Worm (Caenorhabditis elegans) whole organism, L1 larva: ENCODE measurements around the gene his-73.

Experiments used
- C16A3.4 ChIP-seq: fragments of 150-350 bp; optimal IDR thresholded peaks from 2 replicates; lab custom pipeline; 2014; ENCODE audit warnings: missing biosample characterization, missing genetic modification characterization
- C34B4.2 ChIP-seq: sonication (generic microtip); optimal IDR thresholded peaks from 2 replicates; lab custom pipeline; 2017; ENCODE audit warnings: mild to moderate bottlenecking, missing genetic modification characterization, missing compliant biosample characterization
- aha-1 ChIP-seq: fragments of 150-350 bp; optimal IDR thresholded peaks from 2 replicates; lab custom pipeline; 2014; ENCODE audit warnings: missing biosample characterization, missing genetic modification characterization
- ama-1 ChIP-seq: fragments of 150-350 bp; optimal IDR thresholded peaks from 2 replicates; lab custom pipeline; 2014
- blmp-1 ChIP-seq: fragments of 150-350 bp; optimal IDR thresholded peaks from 2 replicates; lab custom pipeline; 2014; ENCODE audit warnings: missing biosample characterization, missing genetic modification characterization
- ceh-82 ChIP-seq, 3 experiments: fragments of 150-350 bp in 1 of 3; sonication (generic microtip) in 2 of 3; optimal IDR thresholded peaks; 2 replicates each; lab custom pipeline; 2014 to 2017; ENCODE audit warnings: missing biosample characterization in 3 of 3, missing genetic modification characterization in 3 of 3
- ces-1 ChIP-seq: fragments of 150-350 bp; optimal IDR thresholded peaks from 2 replicates; lab custom pipeline; 2014; ENCODE audit warnings: missing biosample characterization, missing genetic modification reagents, missing genetic modification characterization
- dpl-1 ChIP-seq, 3 experiments: fragments of 150-350 bp in 2 of 3; sonication (generic microtip) in 1 of 3; optimal IDR thresholded peaks; 2 replicates each; lab custom pipeline; 2014 to 2017; ENCODE audit warnings: missing biosample characterization in 3 of 3, missing genetic modification characterization in 3 of 3, missing genetic modification reagents in 3 of 3
- dsc-1 ChIP-seq: sonication (generic microtip); optimal IDR thresholded peaks from 2 replicates; lab custom pipeline; 2016; ENCODE audit warnings: mild to moderate bottlenecking, missing genetic modification characterization, missing compliant biosample characterization
- efl-1 ChIP-seq, 4 experiments: fragments of 150-350 bp; optimal IDR thresholded peaks in 3 of 4; peaks in 1 of 4; 1 replicate in 1 of 4; 2 replicates in 3 of 4; lab custom pipeline; 2014; ENCODE audit warnings: missing biosample characterization in 2 of 4, missing genetic modification characterization in 2 of 4, missing genetic modification reagents in 2 of 4
- egl-13 ChIP-seq: sonication (generic microtip); optimal IDR thresholded peaks from 2 replicates; lab custom pipeline; 2016; ENCODE audit warnings: missing genotype, missing genetic modification reagents, missing genetic modification characterization, missing compliant biosample characterization
- egl-27 ChIP-seq, 2 experiments: fragments of 150-350 bp in 1 of 2; sonication (generic microtip); optimal IDR thresholded peaks; 3 replicates each; lab custom pipeline; 2017 to 2018; ENCODE audit warnings: missing biosample characterization in 2 of 2, missing genetic modification characterization in 2 of 2, missing genetic modification reagents in 2 of 2
- fkh-10 ChIP-seq: sonication (generic microtip); optimal IDR thresholded peaks from 2 replicates; lab custom pipeline; 2017; ENCODE audit warnings: missing biosample characterization, missing genetic modification reagents, missing genetic modification characterization
- fos-1 ChIP-seq: fragments of 150-350 bp; optimal IDR thresholded peaks from 2 replicates; lab custom pipeline; 2014; ENCODE audit warnings: missing biosample characterization, missing genetic modification characterization
- grh-1 ChIP-seq: fragments of 200-800 bp; sonication (Bioruptor generic); IDR thresholded peaks from 2 replicates; pipeline ENCODE4 v1.3.6; 2022; ENCODE audit warnings: missing genetic modification reagents, missing genetic modification characterization, missing compliant biosample characterization
- hlh-17 ChIP-seq: fragments of 200-800 bp; sonication (Bioruptor generic); optimal IDR thresholded peaks from 2 replicates; lab custom pipeline; 2018; ENCODE audit warnings: missing genetic modification characterization, mild to moderate bottlenecking, missing compliant biosample characterization, moderate library complexity, borderline replicate concordance
- irx-1 ChIP-seq: sonication (generic microtip); optimal IDR thresholded peaks from 2 replicates; lab custom pipeline; 2016; ENCODE audit warnings: missing genetic modification characterization, missing compliant biosample characterization
- isw-1 ChIP-seq: fragments of 200-800 bp; sonication (Bioruptor generic); IDR thresholded peaks from 2 replicates; pipeline ENCODE4 v1.3.6; 2022; ENCODE audit warnings: missing genetic modification characterization, missing compliant biosample characterization
- lin-14 ChIP-seq: fragments of 200-800 bp; sonication (Bioruptor generic); optimal IDR thresholded peaks from 2 replicates; lab custom pipeline; 2018; ENCODE audit warnings: mild to moderate bottlenecking, missing genetic modification characterization, moderate library complexity, missing compliant biosample characterization
- lin-35 ChIP-seq, 2 experiments: fragments of 150-350 bp; optimal IDR thresholded peaks; 2 replicates each; lab custom pipeline; 2014; ENCODE audit warnings: missing biosample characterization in 2 of 2, missing genetic modification characterization in 2 of 2, missing genetic modification reagents in 2 of 2
- lir-3 ChIP-seq: sonication (generic microtip); optimal IDR thresholded peaks from 2 replicates; lab custom pipeline; 2016; ENCODE audit warnings: mild to moderate bottlenecking, missing genetic modification characterization, moderate library complexity, missing compliant biosample characterization; ENCODE audit not compliant: poor library complexity
- mdl-1 ChIP-seq, 2 experiments: fragments of 150-350 bp; optimal IDR thresholded peaks; 2 replicates each; lab custom pipeline; 2014 to 2017; ENCODE audit warnings: missing biosample characterization in 2 of 2, missing genetic modification characterization in 2 of 2, inconsistent platforms in 1 of 2
- mep-1 ChIP-seq: fragments of 150-350 bp; optimal IDR thresholded peaks from 2 replicates; lab custom pipeline; 2014; ENCODE audit warnings: missing biosample characterization, missing genetic modification characterization
- nhr-12 ChIP-seq: sonication (generic microtip); optimal IDR thresholded peaks from 2 replicates; lab custom pipeline; 2017; ENCODE audit warnings: missing biosample characterization, missing genetic modification characterization
- nhr-19 ChIP-seq: fragments of 200-800 bp; sonication (Bioruptor generic); conservative IDR thresholded peaks from 2 replicates; pipeline ENCODE4 v1.3.6; 2022; ENCODE audit warnings: missing genetic modification characterization, missing compliant biosample characterization
- nhr-71 ChIP-seq: sonication (generic microtip); optimal IDR thresholded peaks from 2 replicates; lab custom pipeline; 2016; ENCODE audit warnings: mild to moderate bottlenecking, missing genetic modification characterization, moderate library complexity, missing compliant biosample characterization
- nhr-76 ChIP-seq: sonication (generic microtip); optimal IDR thresholded peaks from 2 replicates; lab custom pipeline; 2017; ENCODE audit warnings: missing biosample characterization, missing genetic modification characterization
- nhr-84 ChIP-seq: sonication (generic microtip); optimal IDR thresholded peaks from 2 replicates; lab custom pipeline; 2017; ENCODE audit warnings: missing biosample characterization, missing genetic modification characterization
- nhr-90 ChIP-seq: sonication (generic microtip); optimal IDR thresholded peaks from 2 replicates; lab custom pipeline; 2016; ENCODE audit warnings: mild to moderate bottlenecking, missing genetic modification characterization, missing compliant biosample characterization; ENCODE audit not compliant: poor library complexity
- pqm-1 ChIP-seq: sonication (generic microtip); optimal IDR thresholded peaks from 3 replicates; lab custom pipeline; 2017; ENCODE audit warnings: missing biosample characterization, missing genetic modification characterization
- skn-1 ChIP-seq: fragments of 150-350 bp; optimal IDR thresholded peaks from 2 replicates; lab custom pipeline; 2014; ENCODE audit warnings: missing biosample characterization, missing genetic modification characterization
- snpc-4 ChIP-seq: fragments of 150-350 bp; optimal IDR thresholded peaks from 2 replicates; lab custom pipeline; 2014; ENCODE audit warnings: missing biosample characterization, missing genetic modification characterization
- tlp-1 ChIP-seq: fragments of 150-350 bp; optimal IDR thresholded peaks from 2 replicates; lab custom pipeline; 2014; ENCODE audit warnings: missing biosample characterization, missing genetic modification characterization
- unc-130 ChIP-seq: fragments of 150-350 bp; optimal IDR thresholded peaks from 2 replicates; lab custom pipeline; 2017; ENCODE audit warnings: missing biosample characterization, missing genetic modification characterization, inconsistent platforms
- unc-30 ChIP-seq: sonication (generic microtip); optimal IDR thresholded peaks from 2 replicates; lab custom pipeline; 2017; ENCODE audit warnings: missing biosample characterization, missing genetic modification characterization
- unc-62 ChIP-seq: fragments of 150-350 bp; optimal IDR thresholded peaks from 2 replicates; lab custom pipeline; 2014; ENCODE audit warnings: missing biosample characterization, missing genetic modification reagents, missing genetic modification characterization
- vab-15 ChIP-seq: sonication (generic microtip); optimal IDR thresholded peaks from 2 replicates; lab custom pipeline; 2017; ENCODE audit warnings: missing genotype, mild to moderate bottlenecking, missing genetic modification characterization, missing compliant biosample characterization
- xbp-1 ChIP-seq: sonication (generic microtip); optimal IDR thresholded peaks from 2 replicates; lab custom pipeline; 2016; ENCODE audit warnings: missing genetic modification characterization, missing compliant biosample characterization
- zag-1 ChIP-seq: fragments of 150-350 bp; optimal IDR thresholded peaks from 2 replicates; lab custom pipeline; 2014; ENCODE audit warnings: missing biosample characterization, missing genetic modification characterization
- ztf-11 ChIP-seq, 2 experiments: sonication (generic microtip); optimal IDR thresholded peaks; 2 replicates each; lab custom pipeline; 2016 to 2017; ENCODE audit warnings: missing genetic modification characterization in 2 of 2, missing biosample characterization in 1 of 2, missing compliant biosample characterization in 1 of 2

The his-73 gene

DNA sequence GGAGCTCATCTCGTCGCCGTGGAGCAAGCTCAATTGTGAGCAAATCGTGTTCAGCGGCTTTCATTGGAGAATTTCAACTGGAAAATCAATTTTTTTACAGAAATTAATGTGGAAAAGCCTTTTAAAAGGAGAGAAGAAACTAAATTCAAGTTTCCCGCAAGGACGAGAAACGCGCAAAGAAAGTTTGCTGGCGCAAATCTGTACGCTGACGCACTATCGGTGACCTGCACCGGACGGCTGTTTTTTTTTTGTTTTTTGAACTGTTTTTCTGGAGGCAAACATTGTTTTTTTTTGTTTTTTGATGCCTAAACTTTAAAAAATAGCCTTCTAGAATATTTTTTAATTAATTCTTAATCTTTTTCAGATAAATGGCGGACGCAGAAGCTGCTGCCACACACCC lies 26.5 kb upstream of the his-73 start, which contains the start of the genes hpr-17 and F32A11.1 (continued):
- no peak for TF ChIP-seq vab-15
- no peak for TF ChIP-seq hlh-17
- TF ChIP-seq mdl-1 (tag; optimal IDR thresholded peaks at IDR 0.05; lab: Kevin White, UChicago), result peak in 1 of 2 experiments; percentile 74
- peak; percentile 78 to 92 (median 88) for TF ChIP-seq ceh-82 (tag; optimal IDR thresholded peaks at IDR 0.05; lab: Kevin White, UChicago)
- TF ChIP-seq snpc-4 (tag; lab: Kevin White, UChicago), result peak; percentile 90
- peak; percentile 98 to 99 for TF ChIP-seq efl-1 (optimal IDR thresholded peaks at IDR 0.05; lab: Kevin White, UChicago)
- peak; percentile 99 to 100 for TF ChIP-seq efl-1 (GFP tag; optimal IDR thresholded peaks at IDR 0.05 in 1 of 2; lab: Kevin White, UChicago)
- peak; percentile 92 for TF ChIP-seq nhr-71 (tag; lab: Kevin White, UChicago)
- TF ChIP-seq fos-1, result peak; percentile 78
- TF ChIP-seq lir-3, result peak; percentile 77
- TF ChIP-seq ces-1 (GFP tag; lab: Kevin White, UChicago), result no peak
- TF ChIP-seq zag-1 (tag; lab: Kevin White, UChicago), result no peak
- TF ChIP-seq nhr-84 (tag; lab: Kevin White, UChicago), result no peak
- peak; percentile 99 for TF ChIP-seq lin-35 (GFP tag; optimal IDR thresholded peaks at IDR 0.05; lab: Kevin White, UChicago)
- TF ChIP-seq nhr-12 (tag; lab: Kevin White, UChicago), result no peak
- peak; percentile 49 for TF ChIP-seq egl-13
- TF ChIP-seq unc-130 (tag; lab: Kevin White, UChicago), result peak; percentile 78
- TF ChIP-seq tlp-1 (tag; lab: Kevin White, UChicago), result no peak
- peak; percentile 90 for TF ChIP-seq grh-1 (GFP tag; lab: Robert Waterston, UW)
- peak; percentile 88 for TF ChIP-seq nhr-90 (tag; lab: Kevin White, UChicago)
- TF ChIP-seq isw-1 (GFP tag; lab: Robert Waterston, UW), result peak; percentile 88
- TF ChIP-seq aha-1 (tag; lab: Kevin White, UChicago), result peak; percentile 27
- TF ChIP-seq nhr-19 (GFP tag; lab: Robert Waterston, UW), result peak; percentile 92
- TF ChIP-seq unc-30 (tag; lab: Kevin White, UChicago), result no peak
- peak; percentile 84 for TF ChIP-seq xbp-1 (tag; lab: Kevin White, UChicago)
- TF ChIP-seq dsc-1 (tag; lab: Kevin White, UChicago), result peak; percentile 87
- no peak for TF ChIP-seq pqm-1 (tag; lab: Kevin White, UChicago)
- TF ChIP-seq mep-1, result peak; percentile 95
- TF ChIP-seq C16A3.4 (tag; lab: Kevin White, UChicago), result peak; percentile 86
- TF ChIP-seq lin-14, result peak; percentile 83
- TF ChIP-seq fkh-10 (GFP tag; lab: Kevin White, UChicago), result peak; percentile 40
- TF ChIP-seq skn-1, result peak; percentile 91
- no peak for TF ChIP-seq nhr-76 (tag; lab: Kevin White, UChicago)
- peak in 1 of 2 experiments; percentile 53 for TF ChIP-seq ztf-11 (tag; optimal IDR thresholded peaks at IDR 0.05; lab: Kevin White, UChicago)
- peak; percentile 99 for TF ChIP-seq dpl-1 (GFP tag; optimal IDR thresholded peaks at IDR 0.05; lab: Kevin White, UChicago)
- TF ChIP-seq blmp-1, result peak; percentile 54
- peak in 1 of 2 experiments; percentile 12 for TF ChIP-seq egl-27 (tag; optimal IDR thresholded peaks at IDR 0.05; lab: Kevin White, UChicago)
- TF ChIP-seq irx-1 (tag; lab: Kevin White, UChicago), result peak; percentile 89
- TF ChIP-seq ama-1 (lab: Kevin White, UChicago), result peak; percentile 3
- no peak for TF ChIP-seq unc-62 (GFP tag; lab: Kevin White, UChicago)
- no peak for TF ChIP-seq C34B4.2 (tag; lab: Kevin White, UChicago)
- TF ChIP-seq, all 84 proteins: peak for 60

DNA sequence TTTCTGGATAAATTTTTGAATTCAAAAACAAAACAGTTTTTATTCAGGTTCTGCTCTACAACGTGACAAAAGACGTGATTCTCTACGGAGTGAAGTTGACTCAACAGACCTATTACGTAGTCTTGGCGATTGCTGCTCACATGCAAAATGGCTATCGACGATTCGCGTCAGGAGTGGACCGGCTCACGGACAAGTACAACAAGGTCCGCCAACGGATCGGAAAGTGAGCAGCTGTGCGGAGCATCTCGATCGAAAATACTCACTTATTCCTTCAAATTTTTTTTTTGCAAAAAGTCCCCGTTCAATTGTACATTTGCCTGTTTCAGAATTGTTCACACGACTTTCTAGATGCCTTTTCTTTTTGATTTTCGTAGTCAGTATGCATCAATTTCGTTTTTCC lies 23.6 kb upstream of the his-73 start:
- TF ChIP-seq egl-27 (tag; optimal IDR thresholded peaks at IDR 0.05; lab: Kevin White, UChicago) (no peak), efl-1 (optimal IDR thresholded peaks at IDR 0.05; lab: Kevin White, UChicago) (no peak), efl-1 (GFP tag; optimal IDR thresholded peaks at IDR 0.05 in 1 of 2; lab: Kevin White, UChicago) (peak in 1 of 2 experiments; percentile 91), unc-62 (GFP tag; lab: Kevin White, UChicago) (no peak)
